Worm (Caenorhabditis elegans) whole organism, L2 larva: ENCODE measurements around the gene lin-37.

Source experiments
- F13H6.1 ChIP-seq: sonication (generic microtip); optimal IDR thresholded peaks from 2 replicates; lab custom pipeline; 2016; ENCODE audit warnings: missing genetic modification characterization, missing compliant biosample characterization
- blmp-1 ChIP-seq: sonication (generic microtip); optimal IDR thresholded peaks from 2 replicates; lab custom pipeline; 2017; ENCODE audit warnings: missing genetic modification characterization, mild to moderate bottlenecking, missing compliant biosample characterization, antibody characterized with exemption, moderate library complexity; ENCODE audit not compliant: insufficient read depth
- ceh-16 ChIP-seq: fragments of 150-350 bp; optimal IDR thresholded peaks from 2 replicates; lab custom pipeline; 2014; ENCODE audit warnings: missing biosample characterization, missing genetic modification characterization
- mab-5 ChIP-seq: fragments of 150-350 bp; optimal IDR thresholded peaks from 2 replicates; lab custom pipeline; 2014; ENCODE audit warnings: missing biosample characterization, missing genetic modification characterization
- nhr-25 ChIP-seq: fragments of 150-350 bp; sonication (generic microtip); optimal IDR thresholded peaks from 3 replicates; lab custom pipeline; 2014; ENCODE audit warnings: missing biosample characterization, missing genetic modification characterization
- sem-4 ChIP-seq: fragments of 150-350 bp; optimal IDR thresholded peaks from 2 replicates; lab custom pipeline; 2014; ENCODE audit warnings: missing biosample characterization, missing genetic modification reagents, missing genetic modification characterization
- snpc-4 ChIP-seq: fragments of 150-350 bp; optimal IDR thresholded peaks from 2 replicates; lab custom pipeline; 2014; ENCODE audit warnings: missing biosample characterization, missing genetic modification characterization
- unc-39 ChIP-seq: fragments of 150-350 bp; optimal IDR thresholded peaks from 2 replicates; lab custom pipeline; 2014; ENCODE audit warnings: missing biosample characterization, missing genetic modification characterization

DNA sequence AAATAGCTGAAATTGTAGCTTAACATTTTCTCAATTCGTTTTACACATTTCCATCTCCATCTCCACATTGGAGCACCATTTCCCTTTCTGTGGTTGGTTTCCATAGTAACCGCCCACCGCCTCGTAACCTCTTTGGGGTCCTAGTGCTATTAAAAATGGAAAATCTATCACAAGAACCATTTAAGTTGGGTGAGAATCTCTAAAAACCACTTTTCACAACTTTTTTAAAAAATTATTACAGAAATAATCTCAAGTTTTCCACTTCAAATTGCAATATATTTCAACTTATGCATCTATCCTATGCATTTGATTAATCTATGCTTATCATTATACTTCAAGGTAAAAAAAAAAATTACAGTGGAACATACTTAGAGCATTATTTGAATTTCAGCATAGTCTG, 2.4 kb downstream of the lin-37 start, which contains the start of gene tmem-17:
- TF ChIP-seq F13H6.1 (no peak), blmp-1 (tag; lab: Kevin White, UChicago) (no peak), mab-5 (no peak), snpc-4 (tag; lab: Kevin White, UChicago) (no peak), nhr-25 (no peak), sem-4 (no peak), ceh-16 (tag; lab: Kevin White, UChicago) (no peak), unc-39 (tag; lab: Kevin White, UChicago) (no peak)
